Worm (Caenorhabditis elegans) whole organism, midembryonic: Measurements from ENCODE around the gene clec-168.

ENCODE experiments used
- cog-1 ChIP-seq: sonication (generic microtip); optimal IDR thresholded peaks from 2 replicates; lab custom pipeline; 2016; ENCODE audit warnings: missing genetic modification characterization, missing compliant biosample characterization
- klf-2 ChIP-seq: fragments of 200-800 bp; sonication (Bioruptor generic); conservative IDR thresholded peaks from 2 replicates; pipeline ENCODE4 v1.3.6; 2022; ENCODE audit warnings: missing genetic modification reagents, missing genetic modification characterization, missing compliant biosample characterization
- med-1 ChIP-seq: sonication (generic microtip); optimal IDR thresholded peaks from 2 replicates; lab custom pipeline; 2017; ENCODE audit warnings: missing genetic modification characterization, mild to moderate bottlenecking, missing compliant biosample characterization, antibody characterized with exemption, missing genetic modification reagents; ENCODE audit not compliant: insufficient read depth
- ztf-23 ChIP-seq: fragments of 200-800 bp; sonication (Bioruptor generic); IDR thresholded peaks from 2 replicates; pipeline ENCODE4 v1.3.6; 2022; ENCODE audit warnings: missing genetic modification reagents, missing genetic modification characterization, missing compliant biosample characterization

DNA sequence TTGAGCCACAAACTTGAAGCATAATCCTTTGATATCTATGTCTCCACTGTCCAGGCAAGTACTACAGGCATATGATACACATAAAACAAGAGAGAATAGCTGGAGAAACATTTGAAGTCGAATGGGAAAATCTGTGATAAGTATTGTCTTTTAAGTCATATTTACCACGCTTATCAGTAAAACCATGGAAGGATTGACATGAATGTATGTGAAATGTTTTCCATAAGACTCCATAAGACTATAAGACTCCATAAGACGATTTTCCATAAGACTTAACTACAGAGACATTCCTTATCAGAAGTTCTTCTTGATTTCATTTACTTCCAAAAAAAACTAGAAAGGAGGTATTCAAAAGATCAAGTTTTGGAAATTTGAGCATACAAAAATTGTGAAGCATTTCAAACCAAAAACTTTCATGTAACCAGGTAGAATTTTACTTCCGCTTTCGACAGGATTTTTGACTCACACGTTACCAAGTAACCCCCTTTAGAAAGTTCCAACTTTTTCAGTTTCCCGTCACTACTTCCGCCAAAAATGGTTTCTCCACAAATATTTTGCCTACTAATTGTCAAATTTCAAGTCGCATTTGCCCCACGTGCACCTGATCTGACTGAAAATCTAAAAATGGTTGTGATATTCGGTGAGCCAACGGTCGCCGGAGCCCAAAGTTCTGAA lies 9.9 kb upstream of the clec-168 start, which contains the start of the genes clec-165 and F38A1.11:
- TF ChIP-seq klf-2 = no peak
- TF ChIP-seq med-1 (GFP tag; lab: Kevin White, UChicago) = no peak
- TF ChIP-seq ztf-23 = no peak
- TF ChIP-seq cog-1 = no peak
